Fruit fly (Drosophila melanogaster) whole organism, embryonic: ENCODE data around the gene CG2059.

Experiments
- Antp ChIP-seq: fragments of 200-800 bp; sonication (Bioruptor generic); optimal IDR thresholded peaks from 3 replicates; lab custom pipeline; 2016; ENCODE audit warnings: missing biosample characterization, missing genetic modification characterization
- B-H1 ChIP-seq: fragments of 200-800 bp; sonication (Bioruptor generic); IDR thresholded peaks from 3 replicates; pipeline ENCODE4 v1.3.6; 2022; ENCODE audit warnings: missing biosample characterization, missing genetic modification characterization
- CG10274 ChIP-seq: fragments of 200-800 bp; sonication (Bioruptor generic); optimal IDR thresholded peaks from 3 replicates; lab custom pipeline; 2017; ENCODE audit warnings: missing biosample characterization, mild to moderate bottlenecking, missing genetic modification characterization
- CG13775 ChIP-seq: fragments of 200-800 bp; sonication (Bioruptor generic); optimal IDR thresholded peaks from 3 replicates; lab custom pipeline; 2017; ENCODE audit warnings: missing biosample characterization, mild to moderate bottlenecking, missing genetic modification characterization
- CG17186 ChIP-seq: fragments of 200-800 bp; sonication (Bioruptor generic); optimal IDR thresholded peaks from 3 replicates; lab custom pipeline; 2017; ENCODE audit warnings: missing biosample characterization, missing genetic modification reagents, missing genetic modification characterization
- CG17829 ChIP-seq: fragments of 200-800 bp; optimal IDR thresholded peaks from 2 replicates; lab custom pipeline; 2019; ENCODE audit warnings: missing biosample characterization, mild to moderate bottlenecking, missing genetic modification characterization, moderate library complexity
- CG2129 ChIP-seq: fragments of 200-800 bp; sonication (Bioruptor generic); IDR thresholded peaks from 2 replicates; pipeline ENCODE4 v1.3.6; 2022; ENCODE audit warnings: missing biosample characterization, missing genetic modification characterization; ENCODE audit not compliant: partially characterized antibody
- CG3163 ChIP-seq: fragments of 200-800 bp; sonication (Bioruptor generic); optimal IDR thresholded peaks from 3 replicates; lab custom pipeline; 2016; ENCODE audit warnings: missing biosample characterization, missing genetic modification characterization
- CG32767 ChIP-seq: fragments of 200-800 bp; sonication (Bioruptor generic); IDR thresholded peaks from 2 replicates; pipeline ENCODE4 v1.3.6; 2022; ENCODE audit warnings: missing biosample characterization, missing genetic modification characterization
- CG3281 ChIP-seq: fragments of 200-800 bp; sonication (Bioruptor generic); optimal IDR thresholded peaks from 3 replicates; lab custom pipeline; 2017; ENCODE audit warnings: missing biosample characterization, mild to moderate bottlenecking, missing genetic modification characterization
- CG6175 ChIP-seq: fragments of 200-800 bp; sonication (Bioruptor generic); IDR thresholded peaks from 3 replicates; pipeline ENCODE4 v1.3.6; 2022; ENCODE audit warnings: missing biosample characterization, missing genetic modification characterization
- CG6854 ChIP-seq: fragments of 200-800 bp; sonication (Bioruptor generic); optimal IDR thresholded peaks from 3 replicates; lab custom pipeline; 2017; ENCODE audit warnings: missing biosample characterization, mild to moderate bottlenecking, missing genetic modification characterization
- CG8359 ChIP-seq: fragments of 200-800 bp; sonication (Bioruptor generic); optimal IDR thresholded peaks from 2 replicates; lab custom pipeline; 2017; ENCODE audit warnings: missing biosample characterization, mild to moderate bottlenecking, missing genetic modification characterization, borderline replicate concordance
- CG8765 ChIP-seq: fragments of 200-800 bp; sonication (Bioruptor generic); IDR thresholded peaks from 2 replicates; pipeline ENCODE4 v1.3.6; 2022; ENCODE audit warnings: missing biosample characterization, missing genetic modification characterization
- CG8924 ChIP-seq: fragments of 200-800 bp; optimal IDR thresholded peaks from 3 replicates; lab custom pipeline; 2019; ENCODE audit warnings: missing biosample characterization, mild to moderate bottlenecking, missing genetic modification characterization, moderate library complexity
- CG9437 ChIP-seq: fragments of 200-800 bp; sonication (Bioruptor generic); optimal IDR thresholded peaks from 2 replicates; lab custom pipeline; 2018; ENCODE audit warnings: missing biosample characterization, mild to moderate bottlenecking, missing genetic modification characterization
- CkIIα-i1 ChIP-seq: fragments of 200-800 bp; sonication (Bioruptor generic); IDR thresholded peaks from 2 replicates; pipeline ENCODE4 v1.3.6; 2022; ENCODE audit warnings: missing biosample characterization, missing genetic modification characterization
- D ChIP-seq, 2 experiments: fragments of 200-800 bp in 1 of 2; fragments of >200 bp in 1 of 2; sonication (Bioruptor generic) in 1 of 2; optimal IDR thresholded peaks; 2 replicates in 1 of 2; 3 replicates in 1 of 2; lab custom pipeline; 2017; ENCODE audit warnings: mild to moderate bottlenecking in 1 of 2, missing biosample characterization in 1 of 2, missing genetic modification characterization in 1 of 2, missing genetic modification reagents in 1 of 2
- Dfd ChIP-seq, 2 experiments: fragments of >200 bp; optimal IDR thresholded peaks; 2 replicates each; lab custom pipeline; 2017; ENCODE audit warnings: missing biosample characterization in 2 of 2, missing genetic modification characterization in 2 of 2
- HLH3B ChIP-seq: fragments of 200-800 bp; sonication (Bioruptor generic); IDR thresholded peaks from 2 replicates; pipeline ENCODE4 v1.3.6; 2022; ENCODE audit warnings: missing biosample characterization, missing genetic modification characterization
- Hsf ChIP-seq: fragments of 200-800 bp; sonication (Bioruptor generic); optimal IDR thresholded peaks from 3 replicates; lab custom pipeline; 2016; ENCODE audit warnings: missing biosample characterization, missing genetic modification characterization
- Jarid2 ChIP-seq: fragments of 200-800 bp; sonication (Bioruptor generic); optimal IDR thresholded peaks from 3 replicates; lab custom pipeline; 2017; ENCODE audit warnings: mild to moderate bottlenecking, missing biosample characterization, missing genetic modification reagents, missing genetic modification characterization
- Lhr ChIP-seq: fragments of 200-800 bp; sonication (Bioruptor generic); optimal IDR thresholded peaks from 3 replicates; lab custom pipeline; 2017; ENCODE audit warnings: mild to moderate bottlenecking, missing biosample characterization, missing genetic modification reagents, missing genetic modification characterization
- Meics ChIP-seq: fragments of 200-800 bp; sonication (Bioruptor generic); optimal IDR thresholded peaks from 2 replicates; lab custom pipeline; 2017; ENCODE audit warnings: missing biosample characterization, mild to moderate bottlenecking, missing genetic modification characterization
- Rx ChIP-seq: fragments of 200-800 bp; sonication (Bioruptor generic); IDR thresholded peaks from 2 replicates; pipeline ENCODE4 v1.3.6; 2022; ENCODE audit warnings: missing biosample characterization, missing genetic modification characterization
- Scr ChIP-seq: fragments of 200-800 bp; sonication (Bioruptor generic); IDR thresholded peaks from 2 replicates; pipeline ENCODE4 v1.3.6; 2022; ENCODE audit warnings: missing biosample characterization, missing genetic modification characterization; ENCODE audit not compliant: partially characterized antibody
- Six4 ChIP-seq: fragments of 200-800 bp; sonication (Bioruptor generic); optimal IDR thresholded peaks from 2 replicates; lab custom pipeline; 2016; ENCODE audit warnings: missing biosample characterization, missing genetic modification characterization
- Ssrp ChIP-seq: fragments of 200-800 bp; sonication (Bioruptor generic); optimal IDR thresholded peaks from 2 replicates; lab custom pipeline; 2018; ENCODE audit warnings: missing biosample characterization, mild to moderate bottlenecking, missing genetic modification characterization, moderate library complexity
- al ChIP-seq: fragments of 200-800 bp; sonication (Bioruptor generic); IDR thresholded peaks from 2 replicates; pipeline ENCODE4 v1.3.6; 2022; ENCODE audit warnings: missing biosample characterization, missing genetic modification characterization
- bab2 ChIP-seq: fragments of 200-800 bp; sonication (Bioruptor generic); optimal IDR thresholded peaks from 2 replicates; lab custom pipeline; 2016; ENCODE audit warnings: missing biosample characterization, missing genetic modification characterization
- cad ChIP-seq: fragments of >200 bp; optimal IDR thresholded peaks from 2 replicates; lab custom pipeline; 2017; ENCODE audit warnings: missing biosample characterization, missing genetic modification characterization
- cas ChIP-seq: fragments of 200-800 bp; sonication (Bioruptor generic); IDR thresholded peaks from 2 replicates; pipeline ENCODE4 v1.3.6; 2022; ENCODE audit warnings: missing biosample characterization, missing genetic modification characterization
- cato ChIP-seq: fragments of 200-800 bp; sonication (Bioruptor generic); optimal IDR thresholded peaks from 2 replicates; lab custom pipeline; 2016; ENCODE audit warnings: missing biosample characterization, missing genetic modification characterization, borderline replicate concordance
- chif ChIP-seq, 2 experiments: fragments of 200-800 bp; sonication (Bioruptor generic); optimal IDR thresholded peaks; 3 replicates each; lab custom pipeline; 2016; ENCODE audit warnings: missing biosample characterization in 2 of 2, missing genetic modification characterization in 2 of 2
- chm ChIP-seq: fragments of 200-800 bp; sonication (Bioruptor generic); IDR thresholded peaks from 2 replicates; pipeline ENCODE4 v1.3.6; 2022; ENCODE audit warnings: missing biosample characterization, missing genetic modification characterization
- crol ChIP-seq: fragments of 200-800 bp; sonication (Bioruptor generic); IDR thresholded peaks from 2 replicates; pipeline ENCODE4 v1.3.6; 2022; ENCODE audit warnings: missing biosample characterization, missing genetic modification characterization
- dati ChIP-seq: fragments of 200-800 bp; sonication (Bioruptor generic); IDR thresholded peaks from 2 replicates; pipeline ENCODE4 v1.3.6; 2022; ENCODE audit warnings: missing biosample characterization, missing genetic modification characterization
- fd3F ChIP-seq: fragments of 200-800 bp; sonication (Bioruptor generic); optimal IDR thresholded peaks from 2 replicates; lab custom pipeline; 2018; ENCODE audit warnings: missing biosample characterization, mild to moderate bottlenecking, missing genetic modification characterization, moderate library complexity
- grau ChIP-seq: fragments of 200-800 bp; optimal IDR thresholded peaks from 3 replicates; lab custom pipeline; 2019; ENCODE audit warnings: missing biosample characterization, mild to moderate bottlenecking, missing genetic modification characterization, moderate library complexity
- inv ChIP-seq: fragments of 200-800 bp; sonication (Bioruptor generic); IDR thresholded peaks from 2 replicates; pipeline ENCODE4 v1.3.6; 2022; ENCODE audit warnings: missing biosample characterization, missing genetic modification characterization; ENCODE audit not compliant: partially characterized antibody
- lbe ChIP-seq: fragments of 200-800 bp; sonication (Bioruptor generic); optimal IDR thresholded peaks from 2 replicates; lab custom pipeline; 2016; ENCODE audit warnings: missing biosample characterization, mild to moderate bottlenecking, missing genetic modification characterization
- maf-S ChIP-seq: fragments of 200-800 bp; sonication (Bioruptor generic); optimal IDR thresholded peaks from 2 replicates; lab custom pipeline; 2016; ENCODE audit warnings: missing biosample characterization, missing genetic modification characterization
- nerfin-2 ChIP-seq: fragments of 200-800 bp; sonication (Bioruptor generic); IDR thresholded peaks from 2 replicates; pipeline ENCODE4 v1.3.6; 2022; ENCODE audit warnings: missing biosample characterization, missing genetic modification characterization; ENCODE audit not compliant: partially characterized antibody
- odd ChIP-seq: fragments of 200-800 bp; sonication (Bioruptor generic); optimal IDR thresholded peaks from 2 replicates; lab custom pipeline; 2017; ENCODE audit warnings: missing biosample characterization, mild to moderate bottlenecking, missing genetic modification characterization
- pum ChIP-seq: fragments of 200-800 bp; sonication (Bioruptor generic); optimal IDR thresholded peaks from 2 replicates; lab custom pipeline; 2016; ENCODE audit warnings: missing biosample characterization, missing genetic modification characterization
- trem ChIP-seq: fragments of 200-800 bp; optimal IDR thresholded peaks from 3 replicates; lab custom pipeline; 2019; ENCODE audit warnings: missing biosample characterization, mild to moderate bottlenecking, missing genetic modification characterization, moderate library complexity
- ttk ChIP-seq: fragments of 200-800 bp; sonication (Bioruptor generic); IDR thresholded peaks from 2 replicates; pipeline ENCODE4 v2.1.2; 2022; ENCODE audit warnings: missing biosample characterization, missing genetic modification characterization
- vfl ChIP-seq: fragments of 200-800 bp; sonication (Bioruptor generic); optimal IDR thresholded peaks from 2 replicates; lab custom pipeline; 2016; ENCODE audit warnings: missing biosample characterization, missing genetic modification characterization
- zfh1 ChIP-seq: fragments of 200-800 bp; sonication (Bioruptor generic); IDR thresholded peaks from 3 replicates; pipeline ENCODE4 v1.3.6; 2022; ENCODE audit warnings: missing biosample characterization, missing genetic modification characterization

Gene CG2059

DNA sequence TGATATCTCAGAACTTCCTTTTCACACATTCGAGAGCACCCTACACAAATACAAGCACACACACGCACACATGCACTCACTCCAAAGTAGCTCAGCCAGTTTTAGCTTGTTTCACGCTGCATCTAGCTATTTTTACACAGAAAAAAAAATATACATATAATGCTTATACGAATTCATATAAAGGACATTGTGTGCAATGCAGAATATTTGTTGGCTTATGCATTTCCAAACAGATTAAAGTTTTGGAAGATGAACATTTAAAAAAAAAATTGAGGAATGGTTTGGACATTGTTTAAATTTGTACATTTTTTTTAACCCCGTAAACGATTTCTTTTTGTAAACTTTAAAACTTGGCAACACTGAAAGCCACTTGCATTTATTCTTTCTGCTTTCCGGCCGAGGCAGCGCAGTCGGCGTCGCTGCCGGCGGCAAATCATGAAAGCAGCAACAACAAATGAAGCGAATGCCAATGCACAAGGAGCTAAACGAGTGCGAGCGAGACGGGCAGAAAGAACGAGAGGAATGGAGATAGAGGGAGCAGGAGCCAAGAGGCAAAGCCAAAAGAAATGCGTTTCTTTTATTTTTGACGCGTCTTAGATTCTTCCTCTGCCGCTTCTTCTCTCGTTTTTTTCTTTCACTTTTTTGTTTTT, 33.0 kb downstream of the CG2059 start (continued):
- TF ChIP-seq chm (GFP tag; lab: Robert Waterston, UW) (peak; percentile 64; the same call in 1 of the 2 replicates), CkIIα-i1 (no peak), CG9437 (GFP tag; lab: Kevin White, UChicago) (peak; percentile 67), crol (GFP tag; lab: Robert Waterston, UW) (no peak), B-H1 (GFP tag; lab: Robert Waterston, UW) (peak; percentile 32; the same call in 1 of the 3 replicates), CG8765 (GFP tag; lab: Robert Waterston, UW) (peak; percentile 37; the same call in 1 of the 2 replicates), cato (GFP tag; lab: Kevin White, UChicago) (peak; percentile 73), ttk (GFP tag; lab: Robert Waterston, UW) (no peak), cad (no peak), bab2 (GFP tag; lab: Kevin White, UChicago) (peak; percentile 38), Meics (peak; percentile 11), CG17186 (peak; percentile 64), CG2129 (GFP tag; lab: Robert Waterston, UW) (no peak), CG3281 (GFP tag; lab: Kevin White, UChicago) (no peak), Scr (GFP tag; lab: Robert Waterston, UW) (no peak), CG8924 (tag; lab: Kevin White, UChicago) (peak; percentile 80), chif (GFP tag; optimal IDR thresholded peaks at IDR 0.05; lab: Kevin White, UChicago) (peak; percentile 75 to 86), maf-S (GFP tag; lab: Kevin White, UChicago) (peak; percentile 13), CG13775 (GFP tag; lab: Kevin White, UChicago) (peak; percentile 80), Hsf (GFP tag; lab: Kevin White, UChicago) (peak; percentile 77), CG3163 (peak; percentile 53), CG8359 (GFP tag; lab: Kevin White, UChicago) (peak; percentile 74), pum (GFP tag; lab: Kevin White, UChicago) (peak; percentile 71), fd3F (GFP tag; lab: Kevin White, UChicago) (no peak), HLH3B (peak; percentile 49; the same call in 1 of the 2 replicates), zfh1 (GFP tag; lab: Robert Waterston, UW) (peak; percentile 85), CG6854 (GFP tag; lab: Kevin White, UChicago) (no peak), inv (GFP tag; lab: Robert Waterston, UW) (no peak), D (optimal IDR thresholded peaks at IDR 0.05; lab: Kevin White, UChicago) (no peak), D (GFP tag; optimal IDR thresholded peaks at IDR 0.05; lab: Kevin White, UChicago) (peak; percentile 84), Jarid2 (peak; percentile 33), nerfin-2 (no peak), Lhr (GFP tag; lab: Kevin White, UChicago) (peak; percentile 75), Dfd (GFP tag; optimal IDR thresholded peaks at IDR 0.05; lab: Kevin White, UChicago) (no peak), lbe (GFP tag; lab: Kevin White, UChicago) (peak; percentile 47), cas (GFP tag; lab: Robert Waterston, UW) (no peak), CG32767 (GFP tag; lab: Robert Waterston, UW) (peak; percentile 49; the same call in 1 of the 2 replicates), vfl (no peak), odd (GFP tag; lab: Kevin White, UChicago) (peak; percentile 10), Ssrp (peak; percentile 93), Six4 (peak; percentile 70), Antp (GFP tag; lab: Kevin White, UChicago) (peak; percentile 60), CG17829 (peak; percentile 88), al (no peak), trem (peak; percentile 87), grau (tag; lab: Kevin White, UChicago) (peak; percentile 77), Rx (GFP tag; lab: Robert Waterston, UW) (peak; percentile 54), CG6175 (GFP tag; lab: Robert Waterston, UW) (no peak), dati (GFP tag; lab: Robert Waterston, UW) (0 out of 2 replicates have a peak, but pooled peaks have one; percentile 21), CG10274 (peak; percentile 27)
